Worm (Caenorhabditis elegans): ENCODE measurements around the gene tpk-1.

The tpk-1 gene

DNA sequence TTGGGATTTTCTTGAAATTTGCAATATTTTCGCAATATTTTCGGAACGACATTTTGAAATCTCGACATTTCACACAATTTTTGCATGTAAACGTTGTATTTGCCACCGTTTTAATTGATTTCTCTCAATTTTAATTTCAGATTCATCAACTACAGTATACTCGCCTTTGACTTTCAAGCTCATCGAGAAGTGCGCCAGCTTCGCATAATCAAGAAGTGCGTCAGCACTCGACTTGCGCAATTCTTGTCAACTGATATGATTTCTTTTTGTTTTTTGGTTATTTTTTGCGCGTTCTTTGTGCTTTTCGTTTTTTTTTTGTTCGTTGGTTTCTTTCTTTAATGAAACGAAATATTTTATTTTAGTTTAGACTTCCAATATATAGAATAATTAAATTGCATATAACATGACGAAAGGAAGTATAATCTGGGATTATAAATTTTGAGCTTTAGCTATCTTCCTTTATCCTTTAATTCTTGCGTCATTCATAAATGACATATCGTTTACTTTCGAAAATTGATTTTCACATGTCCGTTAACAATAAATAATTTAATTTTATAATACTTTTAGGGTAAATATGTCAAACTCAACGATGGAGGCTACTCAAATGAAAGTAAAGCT is 24.7 kb upstream of the tpk-1 start, which contains the start of gene famh-136 (continued):
- TF ChIP-seq C16A3.4 (tag; optimal IDR thresholded peaks at IDR 0.05), result peak; percentile 88
- peak; percentile 75 for TF ChIP-seq jun-1 (tag; optimal IDR thresholded peaks at IDR 0.05)
- TF ChIP-seq lin-39 (tag; optimal IDR thresholded peaks at IDR 0.05), result peak; percentile 50
- TF ChIP-seq nhr-90 (tag; optimal IDR thresholded peaks at IDR 0.05; ENCODE audit: poor library complexity), result peak; percentile 90
- TF ChIP-seq nhr-28 (tag; optimal IDR thresholded peaks at IDR 0.05), result no peak
- peak; percentile 81 to 92 for TF ChIP-seq lin-35 (GFP tag; optimal IDR thresholded peaks at IDR 0.05)
- peak; percentile 70 for TF ChIP-seq pax-3 (tag; optimal IDR thresholded peaks at IDR 0.05)
- no peak for TF ChIP-seq ceh-63 (GFP tag; optimal IDR thresholded peaks at IDR 0.05)
- TF ChIP-seq lin-14 (GFP tag; optimal IDR thresholded peaks at IDR 0.05), result peak; percentile 84
- peak; percentile 43 for TF ChIP-seq fos-1 (tag; optimal IDR thresholded peaks at IDR 0.05)
- peak; percentile 39; the same call in 1 of the 2 replicates for TF ChIP-seq mab-9 (GFP tag; IDR thresholded peaks at IDR 0.05)
- TF ChIP-seq ztf-11 (tag; optimal IDR thresholded peaks at IDR 0.05), result peak in 1 of 2 experiments; percentile 42
- TF ChIP-seq skn-1 (tag; optimal IDR thresholded peaks at IDR 0.05), result peak; percentile 74
- peak; percentile 64 for TF ChIP-seq elt-2 (tag; optimal IDR thresholded peaks at IDR 0.05)
- peak; percentile 92 for TF ChIP-seq nhr-71 (tag; optimal IDR thresholded peaks at IDR 0.05)
- no peak for TF ChIP-seq nhr-12 (tag; optimal IDR thresholded peaks at IDR 0.05)
- TF ChIP-seq ceh-88 (GFP tag; IDR thresholded peaks at IDR 0.05), result no peak
- peak; percentile 76 to 88 (median 84) for TF ChIP-seq dpl-1 (GFP tag; optimal IDR thresholded peaks at IDR 0.05)
- peak; percentile 39 for TF ChIP-seq pag-3 (tag; optimal IDR thresholded peaks at IDR 0.05; ENCODE audit: borderline replicate concordance, insufficient read depth)
- TF ChIP-seq egl-27 (tag; optimal IDR thresholded peaks at IDR 0.05), result no peak
- TF ChIP-seq nhr-47 (tag; optimal IDR thresholded peaks at IDR 0.05), result peak; percentile 90
- TF ChIP-seq fkh-4 (tag; optimal IDR thresholded peaks at IDR 0.05; ENCODE audit: borderline replicate concordance), result peak; percentile 8
- peak; percentile 93 for TF ChIP-seq snu-23 (GFP tag; optimal IDR thresholded peaks at IDR 0.05)
- no peak; the same call in 1 of the 2 replicates for TF ChIP-seq grh-1 (GFP tag; IDR thresholded peaks at IDR 0.05)
- TF ChIP-seq sptf-1 (tag; optimal IDR thresholded peaks at IDR 0.05), result no peak
- TF ChIP-seq swsn-7 (tag; optimal IDR thresholded peaks at IDR 0.05), result peak; percentile 87
- TF ChIP-seq ceh-82 (tag; optimal IDR thresholded peaks at IDR 0.05), result peak; percentile 45 to 80 (median 61)
- peak; percentile 45 for TF ChIP-seq lir-3 (tag; optimal IDR thresholded peaks at IDR 0.05; ENCODE audit: poor library complexity)
- peak; percentile 79 for TF ChIP-seq xbp-1 (tag; optimal IDR thresholded peaks at IDR 0.05)
- TF ChIP-seq ceh-90 (tag; optimal IDR thresholded peaks at IDR 0.05), result no peak
- TF ChIP-seq irx-1 (tag; optimal IDR thresholded peaks at IDR 0.05), result peak; percentile 63
- peak; percentile 89 for TF ChIP-seq nhr-85 (tag)
- peak; percentile 96 for TF ChIP-seq nhr-20 (tag; optimal IDR thresholded peaks at IDR 0.05)
- no peak for TF ChIP-seq mef-2 (tag; optimal IDR thresholded peaks at IDR 0.05)
- peak; percentile 64 for TF ChIP-seq unc-86 (tag; optimal IDR thresholded peaks at IDR 0.05)
- peak; percentile 68 for TF ChIP-seq lin-13 (GFP tag; optimal IDR thresholded peaks at IDR 0.05)
- peak; percentile 61 for TF ChIP-seq F16B12.6 (tag; optimal IDR thresholded peaks at IDR 0.05)
- TF ChIP-seq ets-5 (GFP tag; IDR thresholded peaks at IDR 0.05), result no peak
- peak; percentile 88 for TF ChIP-seq tbx-2 (tag; optimal IDR thresholded peaks at IDR 0.05)
- no peak for TF ChIP-seq nhr-84 (tag; optimal IDR thresholded peaks at IDR 0.05)
- peak; percentile 83 for TF ChIP-seq fkh-8 (tag; optimal IDR thresholded peaks at IDR 0.05)
- TF ChIP-seq vab-15 (tag; optimal IDR thresholded peaks at IDR 0.05), result no peak
- TF ChIP-seq nhr-237 (tag; optimal IDR thresholded peaks at IDR 0.05), result peak; percentile 13
- TF ChIP-seq nhr-19 (GFP tag; conservative IDR thresholded peaks at IDR 0.05), result peak; percentile 99
- TF ChIP-seq sup-37 (GFP tag; optimal IDR thresholded peaks at IDR 0.05), result peak; percentile 25
- TF ChIP-seq Y116A8C.19 (tag; optimal IDR thresholded peaks at IDR 0.05; ENCODE audit: borderline replicate concordance), result no peak
- TF ChIP-seq fkh-10 (GFP tag; optimal IDR thresholded peaks at IDR 0.05), result peak; percentile 42
- TF ChIP-seq snpc-4 (tag; optimal IDR thresholded peaks at IDR 0.05), result peak; percentile 74
- TF ChIP-seq hlh-4 (tag; optimal IDR thresholded peaks at IDR 0.05), result no peak
- peak; percentile 71 for TF ChIP-seq ztf-4 (tag; optimal IDR thresholded peaks at IDR 0.05)
- no peak for TF ChIP-seq unc-98 (GFP tag; IDR thresholded peaks at IDR 0.05)

Data from whole organism, L1 larva.